Fruit fly (Drosophila melanogaster) whole organism, wandering third instar larva: Measurements from ENCODE around the gene Plc21C.

Experiments
- Abd-B ChIP-seq: fragments of >200 bp; optimal IDR thresholded peaks from 2 replicates; lab custom pipeline; 2017; ENCODE audit warnings: missing biosample characterization, missing genetic modification characterization
- CG9705 ChIP-seq: fragments of 200-800 bp; sonication (Bioruptor generic); optimal IDR thresholded peaks from 2 replicates; lab custom pipeline; 2018; ENCODE audit warnings: missing biosample characterization, mild to moderate bottlenecking, missing genetic modification characterization
- CrebA ChIP-seq: fragments of 200-800 bp; sonication (Bioruptor generic); optimal IDR thresholded peaks from 2 replicates; lab custom pipeline; 2016; ENCODE audit warnings: missing biosample characterization, mild to moderate bottlenecking, missing genetic modification characterization, borderline replicate concordance
- Dif ChIP-seq: fragments of 200-275, 200-300 bp; sonication (Bioruptor generic); optimal IDR thresholded peaks from 2 replicates; lab custom pipeline; 2018; ENCODE audit warnings: missing biosample characterization, missing genetic modification characterization; ENCODE audit not compliant: partially characterized antibody
- GATAd ChIP-seq: sonication (Bioruptor generic); optimal IDR thresholded peaks from 2 replicates; lab custom pipeline; 2016; ENCODE audit warnings: missing biosample characterization, missing genetic modification characterization
- HLH106 ChIP-seq: fragments of 200-800 bp; optimal IDR thresholded peaks from 3 replicates; lab custom pipeline; 2019; ENCODE audit warnings: missing biosample characterization, mild to moderate bottlenecking, missing genetic modification characterization, moderate library complexity
- Hr78 ChIP-seq: fragments of >200 bp; optimal IDR thresholded peaks from 2 replicates; lab custom pipeline; 2017; ENCODE audit warnings: missing biosample characterization, missing genetic modification characterization
- Hr83 ChIP-seq: fragments of 200-300 bp; sonication (Bioruptor generic); optimal IDR thresholded peaks from 2 replicates; lab custom pipeline; 2016; ENCODE audit warnings: missing biosample characterization, mild to moderate bottlenecking, missing genetic modification characterization, moderate library complexity; ENCODE audit not compliant: poor library complexity, severe bottlenecking
- Mio ChIP-seq: sonication (Bioruptor generic); optimal IDR thresholded peaks from 2 replicates; lab custom pipeline; 2016; ENCODE audit warnings: missing biosample characterization, missing genetic modification characterization
- N ChIP-seq: fragments of >200 bp; optimal IDR thresholded peaks from 2 replicates; lab custom pipeline; 2018; ENCODE audit warnings: missing biosample characterization, missing external identifiers, missing genetic modification characterization
- OdsH ChIP-seq: fragments of 200-800 bp; sonication (Bioruptor generic); optimal IDR thresholded peaks from 2 replicates; lab custom pipeline; 2016; ENCODE audit warnings: missing biosample characterization, mild to moderate bottlenecking, missing genetic modification characterization
- Rel ChIP-seq, 2 experiments: fragments of 200-800 bp; sonication (Bioruptor generic) in 1 of 2; optimal IDR thresholded peaks; 2 replicates in 1 of 2; 3 replicates in 1 of 2; lab custom pipeline; 2016 to 2019; ENCODE audit warnings: mild to moderate bottlenecking in 2 of 2, missing biosample characterization in 2 of 2, missing genetic modification characterization in 2 of 2, moderate library complexity in 1 of 2
- Sp1 ChIP-seq: fragments of 200-800 bp; sonication (Bioruptor generic); optimal IDR thresholded peaks from 3 replicates; lab custom pipeline; 2019; ENCODE audit warnings: missing biosample characterization, mild to moderate bottlenecking, missing genetic modification characterization, moderate library complexity
- br ChIP-seq: fragments of 200-800 bp; sonication (Bioruptor generic); optimal IDR thresholded peaks from 2 replicates; lab custom pipeline; 2016; ENCODE audit warnings: missing biosample characterization, missing genetic modification characterization
- brk ChIP-seq: fragments of 200-800 bp; sonication (Bioruptor generic); optimal IDR thresholded peaks from 2 replicates; lab custom pipeline; 2016; ENCODE audit warnings: missing biosample characterization, mild to moderate bottlenecking, missing genetic modification characterization
- dl ChIP-seq, 2 experiments: fragments of 175-275, 200-275 bp in 1 of 2; fragments of 200-275 bp in 1 of 2; sonication (Bioruptor generic); optimal IDR thresholded peaks; lab custom pipeline; 2018; ENCODE audit warnings: mild to moderate bottlenecking in 2 of 2, missing biosample characterization in 2 of 2, missing genetic modification characterization in 2 of 2, moderate library complexity in 2 of 2; ENCODE audit not compliant: partially characterized antibody in 2 of 2, insufficient read depth in 1 of 2
- dmrt93B ChIP-seq: fragments of 200-800 bp; sonication (Bioruptor generic); optimal IDR thresholded peaks from 2 replicates; lab custom pipeline; 2018; ENCODE audit warnings: missing biosample characterization, mild to moderate bottlenecking, missing genetic modification characterization
- dsf ChIP-seq: sonication (Bioruptor generic); optimal IDR thresholded peaks from 2 replicates; lab custom pipeline; 2016; ENCODE audit warnings: missing biosample characterization, missing genetic modification characterization, borderline replicate concordance
- ey ChIP-seq: fragments of 200-800 bp; sonication (Bioruptor generic); optimal IDR thresholded peaks from 2 replicates; lab custom pipeline; 2016; ENCODE audit warnings: missing biosample characterization, missing genetic modification characterization
- foxo ChIP-seq, 2 experiments: fragments of 200-800 bp; sonication (Bioruptor generic); optimal IDR thresholded peaks; 2 replicates in 1 of 2; 3 replicates in 1 of 2; lab custom pipeline; 2016 to 2017; ENCODE audit warnings: missing biosample characterization in 2 of 2, missing genetic modification characterization in 2 of 2
- fru ChIP-seq: fragments of 200-800 bp; sonication (Bioruptor generic); optimal IDR thresholded peaks from 3 replicates; lab custom pipeline; 2016; ENCODE audit warnings: missing biosample characterization, mild to moderate bottlenecking, missing genetic modification characterization
- h ChIP-seq: fragments of 200-800 bp; sonication (Bioruptor generic); optimal IDR thresholded peaks from 3 replicates; lab custom pipeline; 2016; ENCODE audit warnings: missing biosample characterization, mild to moderate bottlenecking, missing genetic modification characterization
- pan ChIP-seq: fragments of >200 bp; optimal IDR thresholded peaks from 2 replicates; lab custom pipeline; 2017
- psq ChIP-seq: fragments of 200-800 bp; sonication (Bioruptor generic); optimal IDR thresholded peaks from 3 replicates; lab custom pipeline; 2017; ENCODE audit warnings: missing biosample characterization, mild to moderate bottlenecking, missing genetic modification characterization, moderate library complexity
- sage ChIP-seq: fragments of 200-800 bp; sonication (Bioruptor generic); optimal IDR thresholded peaks from 2 replicates; lab custom pipeline; 2016; ENCODE audit warnings: missing biosample characterization, mild to moderate bottlenecking, missing genetic modification characterization
- tai ChIP-seq: sonication (Bioruptor generic); optimal IDR thresholded peaks from 2 replicates; lab custom pipeline; 2016; ENCODE audit warnings: missing biosample characterization, missing genetic modification characterization
- woc ChIP-seq: sonication (Bioruptor generic); optimal IDR thresholded peaks from 2 replicates; lab custom pipeline; 2016; ENCODE audit warnings: missing biosample characterization, mild to moderate bottlenecking, missing genetic modification characterization

The Plc21C gene

DNA sequence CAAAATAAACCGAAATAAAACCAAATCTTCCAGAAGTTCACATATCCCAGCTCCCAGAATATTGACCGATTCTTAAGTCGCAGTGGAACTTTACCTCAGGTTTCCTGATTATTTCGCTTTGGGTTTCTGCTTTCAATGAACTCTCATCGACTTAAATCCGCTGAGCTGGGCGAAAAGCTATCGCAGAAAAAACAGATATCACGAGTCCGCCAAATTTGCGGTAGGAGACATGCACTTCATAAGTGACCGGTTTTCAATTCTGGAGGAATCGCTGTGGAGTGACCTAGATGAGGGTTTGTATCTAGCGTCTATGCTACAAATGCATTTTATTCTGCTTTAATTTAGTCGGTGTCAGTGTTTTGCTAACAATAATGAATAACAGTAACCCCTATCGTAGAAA, 537 bp upstream of the Plc21C start:
- no peak for TF ChIP-seq Mio
- no peak for TF ChIP-seq CrebA (GFP tag; lab: Kevin White, UChicago)
- TF ChIP-seq CG9705, result no peak
- TF ChIP-seq dsf (GFP tag; lab: Kevin White, UChicago), result no peak
- TF ChIP-seq dl (GFP tag; optimal IDR thresholded peaks at IDR 0.05; lab: Kevin White, UChicago; ENCODE audit: insufficient read depth in 1 of 2, partially characterized antibody in 2 of 2), result no peak
- TF ChIP-seq psq (GFP tag; lab: Kevin White, UChicago), result no peak
- TF ChIP-seq, all 38 proteins: peak for 0

DNA sequence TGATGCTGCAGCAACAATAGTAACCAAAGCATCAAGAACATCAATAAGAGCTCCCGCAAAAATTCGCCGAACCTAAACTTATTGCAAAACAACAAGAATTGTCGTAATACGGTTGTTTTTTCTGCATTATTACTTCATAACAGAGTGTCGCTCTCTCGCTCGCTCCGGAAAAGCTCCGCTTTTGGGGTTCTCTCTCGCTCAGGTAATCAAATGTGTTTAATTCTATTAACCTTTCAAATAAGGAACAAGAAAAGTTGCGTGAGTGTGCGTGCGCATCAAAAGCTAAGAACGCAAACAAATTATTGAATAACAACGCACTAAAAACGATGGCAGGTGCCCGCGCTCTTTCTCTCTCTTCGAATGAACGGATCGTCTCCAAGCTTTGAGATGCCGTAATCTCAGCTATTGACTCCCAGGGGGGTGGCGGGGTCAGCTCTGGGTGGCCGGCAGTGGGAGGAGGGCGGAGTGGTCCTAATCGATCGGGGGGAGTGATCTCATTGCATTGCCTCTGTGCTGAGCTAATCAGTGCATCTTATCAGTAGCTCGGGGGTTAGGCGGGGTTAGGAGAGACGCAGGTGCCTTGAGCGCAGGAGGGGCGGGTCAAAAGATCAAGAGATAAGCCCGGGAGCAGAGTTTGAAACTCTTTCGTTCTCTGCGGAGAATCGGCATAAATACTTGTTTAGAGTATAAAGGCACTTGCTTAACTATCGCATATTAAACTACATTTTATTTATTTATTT, 623 bp downstream of the Plc21C start:
- TF ChIP-seq pan (no peak), Abd-B (GFP tag; lab: Kevin White, UChicago) (no peak), sage (GFP tag; lab: Kevin White, UChicago) (no peak), fru (no peak)
- TF ChIP-seq, all 38 proteins: peak for 0

DNA sequence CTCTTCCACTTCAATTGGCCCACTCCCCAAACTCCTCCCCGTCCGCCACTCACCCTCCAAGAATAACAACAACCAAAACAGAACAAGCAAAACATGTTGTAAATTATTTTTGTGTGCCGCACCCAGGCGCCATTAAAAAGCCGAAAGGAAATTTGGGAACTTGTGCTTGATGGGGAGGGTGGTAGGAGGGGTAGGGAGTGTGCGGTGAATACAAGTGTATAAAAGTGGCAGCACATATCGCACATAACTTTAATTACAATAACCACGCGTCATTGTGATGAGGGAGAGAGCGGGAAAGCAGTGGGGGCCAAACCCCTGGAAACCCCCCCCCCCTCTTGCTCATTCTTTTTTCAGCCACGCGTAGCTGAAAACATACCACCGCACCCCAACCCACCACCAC, 1.4 kb downstream of the Plc21C start:
- TF ChIP-seq fru (no peak), psq (GFP tag; lab: Kevin White, UChicago) (no peak), Abd-B (GFP tag; lab: Kevin White, UChicago) (no peak), Sp1 (GFP tag; lab: Kevin White, UChicago) (no peak), HLH106 (tag; lab: Kevin White, UChicago) (no peak), Hr78 (GFP tag; lab: Kevin White, UChicago) (no peak), foxo (GFP tag; optimal IDR thresholded peaks at IDR 0.05; lab: Kevin White, UChicago) (no peak), br (GFP tag; lab: Kevin White, UChicago) (no peak), Dif (GFP tag; lab: Kevin White, UChicago) (no peak), ey (GFP tag; lab: Kevin White, UChicago) (no peak), Mio (no peak), sage (GFP tag; lab: Kevin White, UChicago) (no peak), brk (no peak), Hr83 (GFP tag; lab: Kevin White, UChicago) (no peak)

DNA sequence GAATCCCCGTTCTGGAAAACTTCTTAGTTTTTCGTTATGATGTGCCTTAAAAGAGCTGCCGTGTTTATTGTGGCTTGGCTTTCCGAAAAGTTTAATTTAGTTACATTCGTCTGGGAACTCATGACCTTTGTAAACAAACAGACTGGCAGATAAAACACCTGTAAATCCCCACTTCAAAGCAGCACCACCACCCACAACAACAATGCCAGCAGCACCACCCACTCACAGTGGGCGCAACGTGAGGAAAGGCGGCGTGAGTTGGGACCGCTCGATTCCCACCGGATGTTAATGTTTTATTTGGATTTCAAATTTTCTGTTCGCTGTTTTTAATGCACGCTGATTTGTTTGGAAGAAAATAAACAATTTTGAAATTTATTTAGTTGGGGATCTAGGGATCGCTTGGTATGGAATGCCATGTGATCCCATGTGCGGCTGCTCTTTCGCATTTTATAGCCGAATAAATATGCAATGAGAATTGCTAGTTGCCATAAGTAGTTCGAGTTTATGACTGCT, 2.5 kb downstream of the Plc21C start:
- TF ChIP-seq OdsH (GFP tag; lab: Kevin White, UChicago) (no peak), tai (GFP tag; lab: Kevin White, UChicago) (no peak), dsf (GFP tag; lab: Kevin White, UChicago) (no peak), N (no peak), dl (GFP tag; optimal IDR thresholded peaks at IDR 0.05; lab: Kevin White, UChicago; ENCODE audit: insufficient read depth in 1 of 2, partially characterized antibody in 2 of 2) (no peak), Hr83 (GFP tag; lab: Kevin White, UChicago) (no peak), Hr78 (GFP tag; lab: Kevin White, UChicago) (no peak), ey (GFP tag; lab: Kevin White, UChicago) (no peak), GATAd (GFP tag; lab: Kevin White, UChicago) (no peak)

DNA sequence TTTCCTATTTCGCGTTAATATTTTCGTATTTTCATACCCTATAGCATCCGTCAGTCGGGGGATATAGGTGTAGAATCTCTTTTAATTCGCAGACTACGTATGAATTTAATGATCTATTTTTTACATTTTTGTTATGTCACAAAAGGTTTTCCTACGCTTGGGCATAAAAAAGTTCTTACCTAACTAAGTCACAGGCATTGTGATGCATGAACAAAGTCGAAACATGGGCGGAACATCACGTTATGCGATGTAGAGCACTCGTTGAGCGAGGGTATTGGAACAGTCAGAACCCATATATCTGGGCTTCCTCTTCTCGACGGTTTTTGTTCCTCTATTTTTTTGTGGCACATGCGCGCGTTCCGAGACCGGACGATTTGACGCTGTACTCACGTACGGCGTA, 3.4 kb downstream of the Plc21C start:
- TF ChIP-seq woc (GFP tag; lab: Kevin White, UChicago) (peak; percentile 15), Rel (GFP tag; optimal IDR thresholded peaks at IDR 0.05; lab: Kevin White, UChicago) (no peak), Rel (tag; optimal IDR thresholded peaks at IDR 0.05; lab: Kevin White, UChicago) (no peak), fru (no peak), dmrt93B (GFP tag; lab: Kevin White, UChicago) (no peak), HLH106 (tag; lab: Kevin White, UChicago) (no peak), pan (peak; percentile 39), Hr83 (GFP tag; lab: Kevin White, UChicago) (no peak), CrebA (GFP tag; lab: Kevin White, UChicago) (no peak), h (no peak), tai (GFP tag; lab: Kevin White, UChicago) (no peak)
- TF ChIP-seq, all 38 proteins: peak for 2
